Fruit fly (Drosophila melanogaster) whole organism, adult: ENCODE data around the gene CG1847.

Experiments used
- CG11617 ChIP-seq: fragments of 200-800 bp; sonication (Bioruptor generic); optimal IDR thresholded peaks from 2 replicates; lab custom pipeline; 2017; ENCODE audit warnings: mild to moderate bottlenecking, missing biosample characterization, missing genetic modification reagents, missing genetic modification characterization
- CG12768 ChIP-seq: fragments of 200-800 bp; sonication (Bioruptor generic); optimal IDR thresholded peaks from 2 replicates; lab custom pipeline; 2017; ENCODE audit warnings: missing biosample characterization, missing genetic modification characterization, mild to moderate bottlenecking, moderate library complexity, missing genetic modification reagents
- CG14711 ChIP-seq: fragments of 200-800 bp; sonication (Bioruptor generic); optimal IDR thresholded peaks from 2 replicates; lab custom pipeline; 2018; ENCODE audit warnings: missing biosample characterization, mild to moderate bottlenecking, missing genetic modification characterization, moderate library complexity
- CG1620 ChIP-seq: fragments of 200-800 bp; sonication (Bioruptor generic); optimal IDR thresholded peaks from 2 replicates; lab custom pipeline; 2016; ENCODE audit warnings: missing biosample characterization, missing genetic modification characterization
- CG33017 ChIP-seq: fragments of 200-800 bp; sonication (Bioruptor generic); optimal IDR thresholded peaks from 2 replicates; lab custom pipeline; 2018; ENCODE audit warnings: missing biosample characterization, mild to moderate bottlenecking, missing genetic modification characterization, moderate library complexity
- CG5204 ChIP-seq: fragments of 200-800 bp; sonication (Bioruptor generic); optimal IDR thresholded peaks from 2 replicates; lab custom pipeline; 2016; ENCODE audit warnings: missing biosample characterization, missing genetic modification characterization
- CG7045 ChIP-seq: fragments of 200-800 bp; sonication (Bioruptor generic); optimal IDR thresholded peaks from 2 replicates; lab custom pipeline; 2017; ENCODE audit warnings: missing biosample characterization, mild to moderate bottlenecking, missing genetic modification characterization
- CG7101 ChIP-seq: fragments of 200-800 bp; sonication (Bioruptor generic); optimal IDR thresholded peaks from 2 replicates; lab custom pipeline; 2018; ENCODE audit warnings: missing biosample characterization, mild to moderate bottlenecking, missing genetic modification characterization, moderate library complexity
- Hr96 ChIP-seq: fragments of 200-800 bp; sonication (Bioruptor generic); optimal IDR thresholded peaks from 2 replicates; lab custom pipeline; 2016; ENCODE audit warnings: missing biosample characterization, missing genetic modification characterization
- Mnt ChIP-seq: fragments of 200-800 bp; sonication (Bioruptor generic); optimal IDR thresholded peaks from 2 replicates; lab custom pipeline; 2016; ENCODE audit warnings: missing biosample characterization, mild to moderate bottlenecking, missing genetic modification characterization
- kay ChIP-seq: fragments of 200-800 bp; sonication (Bioruptor generic); peaks from one replicate; lab custom pipeline; 2016; ENCODE audit warnings: missing biosample characterization, missing genetic modification characterization, borderline replicate concordance
- pad ChIP-seq: fragments of 200-800 bp; sonication (Bioruptor generic); optimal IDR thresholded peaks from 3 replicates; lab custom pipeline; 2017; ENCODE audit warnings: missing biosample characterization, missing genetic modification characterization, mild to moderate bottlenecking, moderate library complexity, missing genetic modification reagents
- tj ChIP-seq: fragments of 200-800 bp; sonication (Bioruptor generic); optimal IDR thresholded peaks from 3 replicates; lab custom pipeline; 2017; ENCODE audit warnings: missing biosample characterization, mild to moderate bottlenecking, missing genetic modification characterization, moderate library complexity
- toe ChIP-seq: fragments of 200-800 bp; sonication (Bioruptor generic); optimal IDR thresholded peaks from 2 replicates; lab custom pipeline; 2016; ENCODE audit warnings: missing biosample characterization, missing genetic modification characterization

DNA sequence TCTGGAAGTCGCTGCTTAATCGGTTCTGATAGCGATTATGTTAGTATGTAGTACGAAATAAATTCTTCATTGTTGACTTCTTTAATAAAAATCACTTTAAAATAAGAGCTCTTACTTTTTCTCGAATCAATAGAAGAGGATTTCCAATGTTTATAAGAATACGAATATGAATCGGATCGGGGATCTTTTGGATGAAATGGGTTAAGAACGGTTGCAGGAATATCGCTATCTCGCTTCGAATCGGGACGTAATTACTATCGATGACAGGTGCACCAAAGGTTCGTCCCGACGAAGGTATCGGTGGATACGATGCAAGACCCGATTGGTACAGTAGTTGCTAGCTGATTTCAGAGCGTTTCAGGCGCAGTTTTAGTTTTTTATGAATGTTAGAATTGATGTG is 24.7 kb downstream of the CG1847 start, which contains the start of gene wisp:
- TF ChIP-seq CG7045 (GFP tag; lab: Kevin White, UChicago) (no peak), CG33017 (no peak), Hr96 (GFP tag; lab: Kevin White, UChicago) (no peak), CG12768 (GFP tag; lab: Kevin White, UChicago) (no peak), CG11617 (GFP tag; lab: Kevin White, UChicago) (no peak), pad (no peak), kay (GFP tag; lab: Kevin White, UChicago) (no peak), CG7101 (tag; lab: Kevin White, UChicago) (no peak), toe (GFP tag; lab: Kevin White, UChicago) (no peak), CG1620 (no peak), tj (GFP tag; lab: Kevin White, UChicago) (no peak), CG14711 (tag; lab: Kevin White, UChicago) (no peak), CG5204 (no peak), Mnt (GFP tag; lab: Kevin White, UChicago) (no peak)
